Worm (Caenorhabditis elegans) whole organism, early embryonic: Measurements from ENCODE around the gene Y51H7C.7.

Source experiments
- aly-1 ChIP-seq: sonication (generic microtip); optimal IDR thresholded peaks from 2 replicates; lab custom pipeline; 2016; ENCODE audit warnings: missing genetic modification characterization, missing compliant biosample characterization
- flt-1 ChIP-seq: fragments of 200-800 bp; sonication (Bioruptor generic); IDR thresholded peaks from 2 replicates; pipeline ENCODE4 v1.3.6; 2022; ENCODE audit warnings: missing genetic modification characterization, missing compliant biosample characterization

- no peak for TF ChIP-seq aly-1 (tag; lab: Kevin White, UChicago)
- TF ChIP-seq flt-1 (GFP tag; lab: Robert Waterston, UW) = no peak
Observed at ce11 chrII:1402167-1402619, at the start of gene Y51H7C.7.
